Worm (Caenorhabditis elegans) whole organism, late embryonic: ENCODE measurements around the gene erh-2.

ENCODE experiments used
- C08G9.2 ChIP-seq: sonication (generic microtip); optimal IDR thresholded peaks from 2 replicates; lab custom pipeline; 2016; ENCODE audit warnings: mild to moderate bottlenecking, missing genetic modification characterization, moderate library complexity, missing compliant biosample characterization
- dve-1 ChIP-seq: sonication (generic microtip); optimal IDR thresholded peaks from 2 replicates; lab custom pipeline; 2017; ENCODE audit warnings: antibody characterized with exemption, mild to moderate bottlenecking, missing genetic modification characterization, missing compliant biosample characterization
- hlh-13 ChIP-seq: fragments of 200-800 bp; sonication (Bioruptor generic); optimal IDR thresholded peaks from 2 replicates; lab custom pipeline; 2018; ENCODE audit warnings: mild to moderate bottlenecking, missing genetic modification characterization, missing compliant biosample characterization
- hlh-6 ChIP-seq: sonication (generic microtip); optimal IDR thresholded peaks from 2 replicates; lab custom pipeline; 2016; ENCODE audit warnings: missing genotype, missing genetic modification characterization, missing compliant biosample characterization
- lin-11 ChIP-seq: fragments of 200-800 bp; sonication (Bioruptor generic); optimal IDR thresholded peaks from 2 replicates; lab custom pipeline; 2018; ENCODE audit warnings: mild to moderate bottlenecking, missing genetic modification characterization, missing compliant biosample characterization
- pha-4 ChIP-seq: fragments of 150-350 bp; optimal IDR thresholded peaks from 2 replicates; lab custom pipeline; 2018; ENCODE audit warnings: missing biosample characterization, missing genetic modification reagents, missing genetic modification characterization

DNA sequence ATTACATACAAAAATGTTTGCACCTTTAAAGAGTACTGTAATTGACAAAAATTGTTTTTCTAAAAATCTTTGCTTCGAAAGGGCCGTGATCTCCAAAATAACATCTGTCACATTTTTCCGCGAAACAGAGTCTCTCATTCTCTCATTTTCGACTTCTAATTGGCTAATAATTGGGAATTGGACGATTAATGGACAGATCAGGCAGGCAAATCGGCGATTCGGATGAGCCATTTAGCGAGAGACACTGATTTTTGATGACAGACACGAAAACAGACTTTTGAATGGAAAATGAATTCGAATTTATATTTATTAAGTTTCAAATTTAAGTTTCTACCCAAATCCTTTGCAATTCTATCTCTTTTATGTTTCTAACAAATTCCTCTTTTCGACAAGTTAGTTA is 10.8 kb downstream of the erh-2 start:
- TF ChIP-seq lin-11 (tag; lab: Kevin White, UChicago) (no peak), hlh-6 (tag; lab: Kevin White, UChicago) (no peak), C08G9.2 (tag; lab: Kevin White, UChicago) (no peak), hlh-13 (GFP tag; lab: Kevin White, UChicago) (no peak), dve-1 (tag; lab: Kevin White, UChicago) (no peak), pha-4 (tag; lab: Kevin White, UChicago) (no peak)
